Fruit fly (Drosophila melanogaster) ovary, adult (tissue): Measurements from ENCODE around the gene ems.

Experiments
- CG17801 ChIP-seq: fragments of 200-800 bp; optimal IDR thresholded peaks from 2 replicates; lab custom pipeline; 2019; ENCODE audit warnings: missing biosample characterization, mild to moderate bottlenecking, missing genetic modification characterization, moderate library complexity; ENCODE audit not compliant: partially characterized antibody

The ems gene

DNA sequence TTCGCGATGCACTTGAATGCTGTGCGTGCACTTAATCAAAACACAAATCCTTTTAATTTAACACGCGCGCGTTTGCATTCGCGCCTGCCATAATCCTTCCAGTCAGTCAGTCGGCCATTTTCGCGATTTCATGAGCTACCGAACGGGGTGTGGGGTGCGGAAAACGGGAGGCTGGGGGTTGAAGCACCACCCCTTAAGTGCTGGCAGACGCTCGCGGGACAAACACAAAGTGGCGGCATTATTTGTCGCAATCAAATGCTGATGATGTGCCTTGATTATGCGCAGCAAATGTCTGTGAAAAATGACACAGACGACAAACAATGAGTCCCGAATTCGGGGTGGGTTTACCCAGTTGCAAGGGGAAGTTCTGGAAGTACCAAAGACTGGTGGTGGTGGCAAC, 6.1 kb upstream of the ems start:
- TF ChIP-seq CG17801 (GFP tag; lab: Kevin White, UChicago), result no peak

DNA sequence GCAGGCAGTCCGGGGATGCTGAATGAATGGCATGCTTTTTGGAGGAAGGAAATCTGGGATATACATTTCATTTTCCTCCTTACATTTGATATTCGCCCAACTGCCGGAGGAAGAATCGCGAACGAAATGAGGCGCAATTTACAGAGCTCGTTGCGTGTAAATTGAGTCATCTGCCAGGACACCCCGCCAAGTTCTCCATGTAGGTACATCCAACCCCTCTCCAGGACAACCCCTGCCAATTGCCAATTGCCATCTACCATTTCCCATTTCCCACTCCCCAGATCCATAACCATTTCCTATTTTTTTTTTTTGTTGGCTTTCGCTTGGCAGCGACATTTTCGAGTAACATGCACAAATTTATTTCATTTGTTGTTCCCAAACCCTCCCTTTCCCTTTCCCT, 4.8 kb upstream of the ems start:
- no peak for TF ChIP-seq CG17801 (GFP tag; lab: Kevin White, UChicago)

DNA sequence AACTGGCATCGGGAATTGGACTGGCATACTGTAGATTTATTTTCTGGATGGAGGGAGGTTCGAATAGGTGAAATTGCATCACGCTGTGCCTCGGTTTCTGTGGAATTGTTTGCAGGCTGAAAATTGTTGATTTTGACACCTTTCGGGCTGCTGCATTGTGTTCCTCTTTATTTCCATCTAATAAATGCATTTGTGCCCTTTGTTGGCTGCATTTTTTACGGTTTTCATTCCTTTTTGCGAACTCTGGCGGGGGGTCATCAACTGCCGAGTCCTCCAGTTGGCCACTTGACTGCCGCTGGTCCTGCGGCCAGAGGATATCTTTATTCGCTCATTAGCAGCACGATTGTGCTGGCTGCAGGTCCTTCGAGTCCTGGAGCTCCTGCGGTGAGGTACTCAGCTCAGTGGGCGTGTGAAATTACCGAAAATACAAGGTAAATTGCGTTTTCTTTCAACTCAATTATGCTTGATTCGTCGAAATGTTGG, 1.9 kb upstream of the ems start:
- TF ChIP-seq CG17801 (GFP tag; lab: Kevin White, UChicago), result no peak

DNA sequence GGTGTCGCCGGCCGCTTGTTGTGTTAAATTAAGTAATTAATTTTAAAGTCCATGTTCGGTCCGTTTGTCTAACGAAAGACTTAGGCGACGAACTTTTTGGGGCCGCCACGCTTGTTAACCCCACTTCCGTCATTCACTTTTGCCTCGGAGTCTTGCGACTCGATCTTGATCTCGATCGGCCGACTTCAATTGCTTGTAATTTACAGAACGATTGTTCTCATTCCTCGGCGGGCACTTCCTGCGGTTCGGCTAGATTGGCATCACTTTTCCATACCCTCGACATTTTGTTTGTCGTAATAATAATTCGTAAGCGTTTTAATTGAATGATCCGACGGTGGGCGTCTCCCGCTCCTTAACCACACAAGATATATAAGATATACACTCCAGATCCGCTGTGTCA, 5.1 kb downstream of the ems start:
- TF ChIP-seq CG17801 (GFP tag; lab: Kevin White, UChicago), result no peak

DNA sequence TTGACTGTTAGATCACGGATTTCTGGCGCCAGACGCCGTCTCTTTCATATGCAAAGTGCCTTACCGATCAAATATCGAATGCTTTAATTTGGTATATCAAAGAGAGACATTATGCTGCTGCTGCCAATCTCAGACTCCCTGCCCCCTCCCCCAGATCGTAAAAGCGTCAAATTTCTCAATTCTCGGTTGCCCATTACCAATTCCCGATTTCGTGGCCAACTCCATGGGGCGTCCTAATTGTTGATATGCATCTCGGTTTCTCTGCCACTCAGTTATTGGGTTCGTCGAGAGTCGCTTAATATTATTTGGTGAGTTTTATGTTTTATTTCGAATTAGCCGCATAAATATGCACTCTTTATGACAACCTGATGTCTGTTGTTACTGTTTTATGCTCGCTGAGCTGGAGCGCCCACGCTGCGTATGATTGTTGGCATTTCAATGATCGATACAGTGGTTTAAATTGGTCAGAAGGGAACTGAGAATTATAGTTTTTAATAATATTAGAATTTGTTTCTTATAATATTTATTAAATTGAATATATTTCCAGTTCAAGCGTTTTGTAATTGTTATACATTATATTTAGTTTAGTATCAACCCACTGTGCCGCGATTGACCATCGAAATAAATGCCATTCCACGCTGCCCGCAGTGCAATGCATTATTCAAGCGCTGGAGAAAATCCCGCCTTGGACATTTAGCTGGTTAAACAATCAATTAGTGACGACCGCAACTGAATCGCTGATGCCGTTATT, 5.9 kb downstream of the ems start:
- TF ChIP-seq CG17801 (GFP tag; lab: Kevin White, UChicago), result no peak

DNA sequence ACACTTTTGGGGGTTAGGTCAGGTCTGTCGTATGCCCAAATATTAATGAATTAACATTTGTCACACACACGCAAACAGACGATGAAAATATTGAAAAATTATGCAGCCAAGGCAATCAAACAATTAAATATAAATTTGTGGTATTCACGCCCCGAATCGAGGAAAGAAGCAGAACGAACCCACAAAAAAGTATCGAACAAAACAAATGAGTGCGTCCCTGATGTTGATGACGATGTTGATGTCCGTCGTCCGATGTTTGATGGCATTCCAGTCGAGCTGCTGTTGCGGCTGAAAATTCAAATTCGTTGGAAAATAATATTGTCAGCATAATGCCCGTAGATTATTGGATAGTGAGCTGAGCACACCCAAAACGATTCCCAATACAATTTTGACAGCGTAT, 7.4 kb downstream of the ems start:
- no peak for TF ChIP-seq CG17801 (GFP tag; lab: Kevin White, UChicago)

DNA sequence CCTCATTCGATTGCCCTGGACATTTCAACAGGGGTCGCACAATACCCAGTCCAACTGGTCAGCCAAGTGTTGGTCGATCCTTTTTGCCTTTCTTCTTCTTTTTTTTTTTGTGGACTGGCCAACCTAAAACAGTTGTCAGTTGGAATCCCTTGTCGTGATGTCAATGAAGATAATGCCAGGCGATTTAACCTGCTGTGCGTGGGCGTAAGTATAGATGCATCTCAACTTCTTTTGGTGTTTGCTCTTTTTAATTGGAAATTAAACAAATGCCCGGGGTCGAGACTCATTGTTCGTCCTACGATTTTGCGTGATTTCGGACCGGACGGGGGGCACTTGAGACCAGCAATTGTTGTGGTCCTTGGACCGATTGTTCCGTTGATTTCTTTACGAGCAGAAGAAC, 8.2 kb downstream of the ems start:
- TF ChIP-seq CG17801 (GFP tag; lab: Kevin White, UChicago), result no peak

DNA sequence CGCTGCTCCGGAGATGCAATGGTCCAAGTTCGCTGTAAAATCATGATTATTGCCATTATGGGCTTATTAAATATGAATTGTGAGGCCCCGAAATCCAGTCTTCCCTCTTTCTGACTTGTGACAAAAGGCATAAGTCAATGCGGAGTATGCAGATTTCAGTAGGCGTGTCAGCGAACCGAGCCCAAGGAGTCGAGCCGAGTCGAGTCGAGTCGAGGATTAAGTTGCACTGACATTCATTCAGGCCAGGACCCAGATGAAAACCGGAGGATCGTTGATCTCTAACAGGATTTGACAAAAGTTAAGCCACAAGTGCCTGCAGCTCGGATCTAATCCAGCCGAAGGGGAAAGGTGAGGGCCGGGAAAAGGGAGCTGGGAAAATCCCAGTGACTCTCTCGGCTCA, 9.7 kb downstream of the ems start:
- no peak for TF ChIP-seq CG17801 (GFP tag; lab: Kevin White, UChicago)

DNA sequence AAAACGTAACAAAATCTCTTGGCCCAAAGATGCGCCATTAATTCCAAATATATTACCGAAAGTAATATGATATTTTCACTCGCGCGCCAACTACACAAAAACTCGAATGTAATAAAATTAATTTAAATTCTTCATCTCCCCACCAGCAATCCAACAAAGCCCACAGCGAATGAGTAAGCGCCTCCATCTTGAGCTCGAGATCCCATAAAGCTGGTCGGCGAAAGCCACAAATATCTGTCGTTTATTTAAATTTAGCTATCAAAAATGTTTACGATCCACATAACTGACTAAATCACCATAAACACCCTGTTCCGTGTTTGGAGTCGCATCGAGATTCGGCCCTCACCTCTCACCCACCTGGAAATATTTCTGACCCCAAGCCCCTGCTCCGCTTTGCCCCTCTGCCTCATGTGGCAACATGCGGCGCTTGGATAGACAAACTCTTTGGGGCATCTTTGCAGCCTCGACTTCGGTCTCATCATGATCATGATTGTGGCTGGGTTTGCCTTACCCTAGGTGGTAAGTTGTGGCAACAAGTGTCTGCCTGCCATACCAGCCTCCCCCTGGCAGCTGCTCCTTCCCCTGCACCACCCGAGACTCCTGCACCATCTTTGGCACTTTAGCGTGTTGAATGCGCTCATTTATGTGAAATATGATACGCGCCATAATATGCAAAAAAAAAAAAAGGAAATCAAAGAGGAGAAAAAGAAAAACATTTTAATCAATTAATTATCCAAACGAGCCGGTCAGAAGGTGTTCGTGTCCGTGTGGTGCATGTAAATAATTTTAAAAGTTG, 10.6 kb downstream of the ems start:
- no peak for TF ChIP-seq CG17801 (GFP tag; lab: Kevin White, UChicago)

DNA sequence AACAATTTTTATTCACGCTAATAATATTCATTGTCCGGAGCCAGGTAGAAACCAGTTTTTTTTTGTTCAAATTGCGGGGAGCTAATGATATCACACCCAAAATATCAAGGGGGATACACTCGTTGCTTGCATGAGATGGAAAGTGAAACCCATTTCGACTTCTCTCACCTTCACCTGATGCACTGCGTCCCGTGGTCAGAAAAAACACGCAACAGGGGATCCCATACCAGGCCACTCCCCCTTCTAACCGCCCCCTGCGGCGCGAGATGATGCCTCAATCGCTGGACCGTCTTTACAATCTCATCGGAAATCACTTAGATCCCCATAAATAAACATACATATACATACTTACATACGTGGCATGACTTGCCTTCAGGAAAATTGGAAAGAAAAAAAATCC, 11.9 kb downstream of the ems start:
- TF ChIP-seq CG17801 (GFP tag; lab: Kevin White, UChicago), result no peak

DNA sequence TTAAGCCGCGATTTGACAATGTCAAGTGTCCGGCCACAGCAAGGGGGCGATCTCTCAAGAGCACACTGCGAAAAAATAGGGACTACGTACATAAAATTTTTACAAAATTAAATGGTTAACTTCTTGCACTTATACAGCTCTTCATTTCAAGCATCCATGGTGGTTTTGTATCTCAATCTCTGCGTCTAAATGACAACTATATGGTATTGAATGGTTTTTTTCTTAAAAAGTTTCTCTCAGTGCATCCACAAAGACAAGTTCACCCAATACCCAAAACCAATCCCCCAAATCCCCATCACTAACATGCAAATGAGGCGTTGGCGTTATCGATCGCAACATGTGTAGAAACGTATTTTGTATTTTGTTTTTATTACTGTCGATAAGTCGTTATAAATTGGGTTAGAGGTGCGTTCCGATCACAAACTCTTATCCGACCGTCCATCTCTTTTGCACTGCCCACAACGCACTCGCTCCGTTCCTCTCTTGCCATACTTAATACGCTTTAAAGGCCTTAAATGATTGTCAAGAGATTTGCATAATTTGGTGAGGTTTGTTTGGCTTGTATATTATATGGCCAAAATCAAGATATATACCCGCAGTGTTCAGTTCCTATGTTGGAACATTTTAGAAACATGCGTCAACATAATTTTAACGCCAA, 13.2 kb downstream of the ems start:
- no peak for TF ChIP-seq CG17801 (GFP tag; lab: Kevin White, UChicago)

DNA sequence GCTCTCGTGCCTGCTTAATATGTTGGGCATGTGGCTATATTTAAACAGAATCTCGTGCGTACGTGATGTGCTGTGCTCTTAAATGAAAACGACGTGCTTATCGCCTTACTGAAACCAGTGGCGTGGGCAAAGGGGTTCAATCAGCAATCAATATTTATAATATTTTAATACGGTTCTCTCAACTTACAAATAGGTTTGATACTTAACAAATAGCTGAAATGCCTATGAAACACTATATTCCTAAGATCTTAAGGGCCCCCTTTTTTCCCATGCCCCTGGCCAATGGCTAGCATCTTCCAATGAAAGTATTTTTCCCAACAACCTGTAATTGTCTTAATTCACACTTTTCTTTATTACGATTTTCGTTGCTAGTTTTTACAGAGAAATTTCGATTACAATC, 14.0 kb downstream of the ems start:
- no peak for TF ChIP-seq CG17801 (GFP tag; lab: Kevin White, UChicago)

DNA sequence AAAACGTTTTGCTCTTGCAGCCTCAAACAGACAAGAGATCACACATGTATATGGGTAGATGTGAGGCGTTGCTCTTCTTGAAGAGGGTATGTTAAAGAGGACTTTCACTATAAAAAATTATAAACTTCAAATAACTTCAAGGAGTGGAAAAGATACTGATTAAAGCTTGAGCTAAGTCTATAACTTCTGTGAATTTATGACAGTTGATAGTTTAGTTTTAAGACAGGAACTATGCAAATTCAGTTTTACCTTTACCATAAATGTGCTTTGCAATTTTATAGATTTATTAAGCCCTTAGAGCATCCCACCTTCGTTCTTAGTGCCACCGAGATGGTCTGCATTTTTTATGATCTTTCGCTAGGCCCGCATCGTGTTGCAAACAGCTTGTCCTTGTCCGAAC, 14.9 kb downstream of the ems start:
- no peak for TF ChIP-seq CG17801 (GFP tag; lab: Kevin White, UChicago)

DNA sequence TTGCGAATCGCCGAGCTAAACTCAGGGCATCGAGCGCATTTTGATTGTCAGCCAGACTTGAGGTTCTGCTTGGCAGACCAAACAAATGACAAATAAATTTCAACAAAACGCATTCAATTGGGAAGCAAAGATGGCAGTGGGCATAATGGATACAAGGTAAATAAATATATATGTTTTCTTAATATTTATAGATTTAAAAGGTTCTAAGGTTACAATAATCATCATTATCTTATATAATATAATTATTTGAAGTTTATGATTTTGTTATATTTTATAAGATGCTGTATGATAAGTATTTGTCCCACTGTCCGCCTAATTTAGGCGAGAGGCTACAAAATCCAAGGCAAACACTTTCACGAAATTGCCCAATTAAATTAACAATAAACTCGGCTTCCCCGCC, 16.4 kb downstream of the ems start:
- no peak for TF ChIP-seq CG17801 (GFP tag; lab: Kevin White, UChicago)

DNA sequence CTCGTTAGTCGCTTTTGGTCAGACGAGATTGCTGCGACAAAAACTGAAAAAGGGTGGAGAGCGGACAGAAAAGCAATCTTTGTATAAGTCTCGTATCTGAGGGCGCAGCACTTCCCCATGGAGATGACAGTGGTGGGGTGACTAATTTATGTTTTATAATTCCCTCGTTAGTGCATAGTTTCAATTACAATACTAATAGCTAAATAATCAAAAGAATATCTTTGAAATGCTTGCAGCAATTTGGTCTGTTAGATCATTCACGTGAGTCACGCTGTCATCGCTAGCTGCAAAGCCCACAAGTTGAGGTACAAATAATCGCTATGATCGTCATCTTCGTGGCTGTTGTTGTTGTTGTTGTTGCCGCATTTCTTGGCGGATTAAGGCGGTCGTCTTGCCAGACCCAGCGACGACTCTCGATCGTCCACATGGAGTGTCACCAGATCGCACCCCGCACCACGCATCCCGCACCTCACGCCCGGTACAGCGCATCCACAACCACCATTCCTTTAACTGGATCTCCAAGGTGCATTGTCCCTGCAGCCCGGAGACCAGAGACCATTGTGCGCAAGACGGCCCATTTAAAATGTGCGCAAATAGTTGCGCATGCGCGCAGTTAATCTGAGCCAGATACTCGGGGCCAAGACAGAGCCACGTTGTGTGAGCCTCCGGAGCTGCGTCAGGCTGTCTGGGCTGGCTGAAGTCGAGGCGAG, 20.3 kb downstream of the ems start:
- no peak for TF ChIP-seq CG17801 (GFP tag; lab: Kevin White, UChicago)
